Worm (Caenorhabditis elegans): ENCODE results near the gene tag-322.
A peak's percentile ranks its signal among the peaks of the same experiment; 100 is the strongest.

The tag-322 gene

ce11 chrIV:7757245-7757644 is 28.1 kb downstream of the tag-322 start, which contains the start of gene C46A5.4:
Gene C46A5.4, minus strand, starts transcription at chrIV:7757345.
- TF ChIP-seq drap-1 (GFP tag; optimal IDR thresholded peaks at IDR 0.05) (no peak), sptf-1 (tag; optimal IDR thresholded peaks at IDR 0.05) (no peak), zip-8 (tag; optimal IDR thresholded peaks at IDR 0.05) (peak; percentile 57)

- TF ChIP-seq ham-2 (GFP tag; optimal IDR thresholded peaks at IDR 0.05) (no peak), pha-4 (tag; optimal IDR thresholded peaks at IDR 0.05) (no peak), nhr-28 (tag; optimal IDR thresholded peaks at IDR 0.05) (no peak), lsy-2 (tag; optimal IDR thresholded peaks at IDR 0.05) (no peak), hlh-1 (tag; optimal IDR thresholded peaks at IDR 0.05) (no peak), unc-120 (tag; optimal IDR thresholded peaks at IDR 0.05; ENCODE audit: poor library complexity, severe bottlenecking) (no peak), bed-3 (GFP tag; optimal IDR thresholded peaks at IDR 0.05) (no peak), unc-39 (tag; optimal IDR thresholded peaks at IDR 0.05) (no peak), lin-32 (GFP tag; optimal IDR thresholded peaks at IDR 0.05) (no peak), nhr-2 (tag; optimal IDR thresholded peaks at IDR 0.05) (no peak), cnd-1 (tag; optimal IDR thresholded peaks at IDR 0.05) (no peak), ceh-43 (GFP tag; optimal IDR thresholded peaks at IDR 0.05) (no peak), ces-1 (GFP tag; optimal IDR thresholded peaks at IDR 0.05) (no peak), nhr-237 (tag; optimal IDR thresholded peaks at IDR 0.05) (no peak), mep-1 (tag; optimal IDR thresholded peaks at IDR 0.05) (no peak)
Observed at ce11 chrIV:7754114-7754513, 31.2 kb downstream of the tag-322 start.

DNA sequence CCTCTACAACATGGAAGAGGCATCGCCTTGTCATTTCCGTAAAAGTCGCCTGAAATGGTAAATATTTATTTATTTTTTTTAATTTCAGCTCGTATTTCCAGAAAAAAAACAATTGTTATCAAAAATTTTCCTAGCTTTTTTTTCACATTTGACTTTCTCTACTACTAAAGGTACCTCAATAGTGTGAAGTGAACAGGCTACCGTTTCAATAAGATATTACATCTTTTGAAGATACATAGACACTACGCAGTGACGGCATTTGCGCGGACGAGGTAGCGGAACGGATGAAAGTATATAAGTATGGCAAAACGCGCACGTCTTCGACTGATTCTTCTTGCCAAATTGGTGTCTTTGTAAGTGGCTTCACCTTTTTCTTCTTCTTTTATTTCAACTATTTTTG is 32.2 kb downstream of the tag-322 start, which contains the start of gene col-14:
Gene col-14 (plus strand): TSS at position 301 of the 400 bp plus-strand sequence.
- TF ChIP-seq lin-13 (tag; optimal IDR thresholded peaks at IDR 0.05) = no peak
- TF ChIP-seq sptf-1 (tag; optimal IDR thresholded peaks at IDR 0.05) = no peak
- TF ChIP-seq lsy-2 (tag; optimal IDR thresholded peaks at IDR 0.05) = no peak
- no peak for TF ChIP-seq ces-1 (GFP tag; optimal IDR thresholded peaks at IDR 0.05)
- no peak for TF ChIP-seq mls-2 (tag; optimal IDR thresholded peaks at IDR 0.05)
- no peak for TF ChIP-seq sem-2 (GFP tag; optimal IDR thresholded peaks at IDR 0.05)
- TF ChIP-seq hlh-1 (tag; optimal IDR thresholded peaks at IDR 0.05) = no peak
- TF ChIP-seq ztf-11 (tag; optimal IDR thresholded peaks at IDR 0.05) = no peak
- no peak for TF ChIP-seq snpc-4 (tag; optimal IDR thresholded peaks at IDR 0.05)
- no peak for TF ChIP-seq nhr-12 (tag; optimal IDR thresholded peaks at IDR 0.05)
- TF ChIP-seq zip-8 (tag; optimal IDR thresholded peaks at IDR 0.05) = no peak
- TF ChIP-seq ceh-43 (GFP tag; optimal IDR thresholded peaks at IDR 0.05) = no peak
- no peak for TF ChIP-seq cnd-1 (tag; optimal IDR thresholded peaks at IDR 0.05)
- TF ChIP-seq tbx-8 (GFP tag; optimal IDR thresholded peaks at IDR 0.05) = no peak
- TF ChIP-seq M03D4.4 (tag; optimal IDR thresholded peaks at IDR 0.05) = no peak
- no peak for TF ChIP-seq blmp-1 (tag; optimal IDR thresholded peaks at IDR 0.05)
- no peak for TF ChIP-seq unc-39 (tag; optimal IDR thresholded peaks at IDR 0.05)

DNA sequence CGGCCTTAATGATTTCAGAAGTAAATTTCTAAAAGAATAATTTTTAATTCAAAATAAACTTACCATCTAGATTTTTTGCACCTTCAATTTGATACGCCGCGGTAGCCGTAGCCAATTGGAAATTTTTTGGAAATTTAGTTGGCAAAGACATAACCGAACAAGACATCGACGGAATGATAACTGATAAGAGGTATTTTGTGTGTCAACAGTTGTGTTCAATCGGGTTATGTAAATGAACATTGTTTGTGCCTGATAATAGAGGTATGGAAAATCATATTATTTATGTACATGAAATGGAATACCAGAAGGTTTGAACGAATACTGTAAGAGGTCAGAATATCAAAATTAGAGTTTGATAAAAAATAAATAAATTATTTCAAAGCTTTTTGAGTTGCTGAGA is 37.5 kb downstream of the tag-322 start, which contains the start of gene klo-1:
Gene klo-1 (minus strand): TSS at position 388 of the 400 bp plus-strand sequence.
- TF ChIP-seq nhr-12 (tag; optimal IDR thresholded peaks at IDR 0.05) (no peak), lin-13 (tag; optimal IDR thresholded peaks at IDR 0.05) (no peak), unc-120 (tag; optimal IDR thresholded peaks at IDR 0.05; ENCODE audit: poor library complexity, severe bottlenecking) (no peak), zip-8 (tag; optimal IDR thresholded peaks at IDR 0.05) (no peak), unc-62 (GFP tag; optimal IDR thresholded peaks at IDR 0.05) (no peak), ces-1 (GFP tag; optimal IDR thresholded peaks at IDR 0.05) (no peak), mls-2 (tag; optimal IDR thresholded peaks at IDR 0.05) (no peak), sptf-1 (tag; optimal IDR thresholded peaks at IDR 0.05) (no peak), nhr-237 (tag; optimal IDR thresholded peaks at IDR 0.05) (no peak), mab-5 (tag; optimal IDR thresholded peaks at IDR 0.05) (no peak), ceh-39 (tag; optimal IDR thresholded peaks at IDR 0.05) (no peak), unc-39 (tag; optimal IDR thresholded peaks at IDR 0.05) (no peak), M03D4.4 (tag; optimal IDR thresholded peaks at IDR 0.05) (no peak), nhr-76 (tag; optimal IDR thresholded peaks at IDR 0.05) (no peak), elt-1 (tag; optimal IDR thresholded peaks at IDR 0.05; ENCODE audit: borderline replicate concordance, insufficient read depth) (no peak), ztf-11 (tag; optimal IDR thresholded peaks at IDR 0.05) (no peak), ham-2 (GFP tag; optimal IDR thresholded peaks at IDR 0.05) (no peak), ceh-83 (GFP tag; optimal IDR thresholded peaks at IDR 0.05) (no peak), cnd-1 (tag; optimal IDR thresholded peaks at IDR 0.05) (no peak)

Measured in whole organism, mixed stage, embryonic.